Worm (Caenorhabditis elegans): Measurements from ENCODE around the gene cysl-4.

DNA sequence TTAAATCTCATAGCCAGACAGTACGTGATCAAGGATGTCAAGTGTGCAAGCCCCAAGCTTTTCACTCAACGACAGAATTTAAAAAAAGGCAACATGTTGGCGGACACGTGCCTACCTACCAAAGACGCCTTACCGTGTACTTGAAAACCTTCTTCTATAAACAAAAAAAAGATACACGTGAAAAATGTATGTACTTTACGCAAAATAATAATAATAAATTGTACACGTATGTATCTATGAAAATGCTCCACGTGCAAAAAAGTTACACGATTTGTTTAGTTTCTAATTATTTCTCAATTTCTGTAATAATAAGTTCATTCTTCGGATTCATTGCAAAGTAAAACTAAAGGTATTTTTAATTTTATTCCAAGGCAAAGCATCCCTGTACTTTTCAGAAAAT is at the start of gene cysl-4:
- TF ChIP-seq tbx-37 (GFP tag; conservative IDR thresholded peaks at IDR 0.05) (no peak), tra-4 (tag; optimal IDR thresholded peaks at IDR 0.05) (no peak), ets-7 (tag; optimal IDR thresholded peaks at IDR 0.05) (no peak), tbx-11 (GFP tag; IDR thresholded peaks at IDR 0.05) (no peak), ama-1 (optimal IDR thresholded peaks at IDR 0.05) (no peak), F13C5.2 (tag; optimal IDR thresholded peaks at IDR 0.05) (no peak), ceh-13 (GFP tag; optimal IDR thresholded peaks at IDR 0.05) (no peak), flt-1 (GFP tag; IDR thresholded peaks at IDR 0.05) (no peak), hnd-1 (tag; optimal IDR thresholded peaks at IDR 0.05) (no peak)
